Worm (Caenorhabditis elegans) whole organism, L3 larva: Measurements from ENCODE around the gene Y42A5A.1.
"Not testable (repeated sequence)": the region's sequence is repeated elsewhere in the genome, so short reads cannot be mapped to it uniquely, and the experiment has no call there.

Experiments used
- ZK546.5 ChIP-seq: sonication (generic microtip); optimal IDR thresholded peaks from 2 replicates; lab custom pipeline; 2017; ENCODE audit warnings: missing biosample characterization, missing genetic modification characterization
- ceh-16 ChIP-seq: sonication (generic microtip); optimal IDR thresholded peaks from 2 replicates; lab custom pipeline; 2017; ENCODE audit warnings: missing biosample characterization, missing genetic modification characterization
- ceh-82 ChIP-seq: fragments of 150-350 bp; optimal IDR thresholded peaks from 2 replicates; lab custom pipeline; 2014; ENCODE audit warnings: missing biosample characterization, missing genetic modification characterization
- egl-27 ChIP-seq: sonication (generic microtip); optimal IDR thresholded peaks from 4 replicates; lab custom pipeline; 2017; ENCODE audit warnings: missing biosample characterization, missing genetic modification reagents, missing genetic modification characterization
- eor-1 ChIP-seq, 2 experiments: fragments of 150-350 bp; optimal IDR thresholded peaks; 2 replicates each; lab custom pipeline; 2014 to 2018; ENCODE audit warnings: missing biosample characterization in 2 of 2, missing genetic modification characterization in 2 of 2
- nhr-11 ChIP-seq: fragments of 150-350 bp; optimal IDR thresholded peaks from 2 replicates; lab custom pipeline; 2014; ENCODE audit warnings: missing biosample characterization, missing genetic modification characterization
- nhr-12 ChIP-seq: fragments of 150-350 bp; optimal IDR thresholded peaks from 2 replicates; lab custom pipeline; 2014; ENCODE audit warnings: missing biosample characterization, missing genetic modification characterization
- nhr-237 ChIP-seq: fragments of 150-350 bp; optimal IDR thresholded peaks from 2 replicates; lab custom pipeline; 2014; ENCODE audit warnings: missing biosample characterization, missing genetic modification characterization
- nhr-25 ChIP-seq: sonication (generic microtip); optimal IDR thresholded peaks from 2 replicates; lab custom pipeline; 2017; ENCODE audit warnings: missing biosample characterization, missing genetic modification characterization
- pqm-1 ChIP-seq: fragments of 150-350 bp; optimal IDR thresholded peaks from 2 replicates; lab custom pipeline; 2017; ENCODE audit warnings: missing biosample characterization, missing genetic modification characterization, inconsistent platforms

DNA sequence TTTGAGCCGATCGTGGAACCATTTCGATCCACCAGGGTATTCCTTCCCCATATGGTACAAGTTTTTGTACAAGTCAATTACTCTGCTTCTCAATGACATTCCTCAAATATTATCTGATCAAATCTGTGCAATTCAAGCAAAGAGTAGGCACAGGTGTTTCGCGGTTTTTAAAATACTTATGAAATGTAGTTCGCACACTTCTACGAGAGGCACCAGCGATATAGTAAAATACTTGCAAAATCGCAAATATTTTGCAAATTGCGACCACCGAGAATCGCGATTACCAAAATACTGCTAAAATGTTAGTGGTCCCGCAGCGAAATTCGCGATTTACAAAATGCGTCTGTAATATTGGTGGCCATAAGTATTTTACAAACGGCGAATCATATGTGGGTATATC lies 21.9 kb downstream of the Y42A5A.1 start, which contains the start of gene Y42A5A.5:
- TF ChIP-seq pqm-1 (tag; lab: Kevin White, UChicago); nhr-12; eor-1 (tag; optimal IDR thresholded peaks at IDR 0.05; lab: Kevin White, UChicago); egl-27 (tag; lab: Kevin White, UChicago); nhr-11; ZK546.5 (tag; lab: Kevin White, UChicago); nhr-25 (tag; lab: Kevin White, UChicago); nhr-237 (tag; lab: Kevin White, UChicago); ceh-16 (tag; lab: Kevin White, UChicago); ceh-82: not testable (repeated sequence)
